Worm (Caenorhabditis elegans) whole organism, L1 larva: ENCODE results near the gene sulp-7.

ENCODE experiments used
- F16B12.6 ChIP-seq: fragments of 150-350 bp; optimal IDR thresholded peaks from 2 replicates; lab custom pipeline; 2014; ENCODE audit warnings: missing biosample characterization, missing genetic modification characterization
- Y116A8C.19 ChIP-seq: sonication (generic microtip); optimal IDR thresholded peaks from 2 replicates; lab custom pipeline; 2016; ENCODE audit warnings: missing compliant biosample characterization, missing genetic modification characterization, borderline replicate concordance
- aha-1 ChIP-seq: fragments of 150-350 bp; optimal IDR thresholded peaks from 2 replicates; lab custom pipeline; 2014; ENCODE audit warnings: missing biosample characterization, missing genetic modification characterization
- alr-1 ChIP-seq: fragments of 200-800 bp; sonication (Bioruptor generic); optimal IDR thresholded peaks from 2 replicates; lab custom pipeline; 2018; ENCODE audit warnings: borderline replicate concordance, mild to moderate bottlenecking, missing genetic modification characterization, missing compliant biosample characterization
- ama-1 ChIP-seq: fragments of 150-350 bp; optimal IDR thresholded peaks from 2 replicates; lab custom pipeline; 2014
- ceh-82 ChIP-seq, 3 experiments: fragments of 150-350 bp in 1 of 3; sonication (generic microtip) in 2 of 3; optimal IDR thresholded peaks; 2 replicates each; lab custom pipeline; 2014 to 2017; ENCODE audit warnings: missing biosample characterization in 3 of 3, missing genetic modification characterization in 3 of 3
- ceh-90 ChIP-seq: sonication (generic microtip); optimal IDR thresholded peaks from 2 replicates; lab custom pipeline; 2016; ENCODE audit warnings: missing genetic modification characterization, missing compliant biosample characterization
- ces-1 ChIP-seq: fragments of 150-350 bp; optimal IDR thresholded peaks from 2 replicates; lab custom pipeline; 2014; ENCODE audit warnings: missing biosample characterization, missing genetic modification reagents, missing genetic modification characterization
- dpl-1 ChIP-seq, 3 experiments: fragments of 150-350 bp in 2 of 3; sonication (generic microtip) in 1 of 3; optimal IDR thresholded peaks; 2 replicates each; lab custom pipeline; 2014 to 2017; ENCODE audit warnings: missing biosample characterization in 3 of 3, missing genetic modification characterization in 3 of 3, missing genetic modification reagents in 3 of 3
- dsc-1 ChIP-seq: sonication (generic microtip); optimal IDR thresholded peaks from 2 replicates; lab custom pipeline; 2016; ENCODE audit warnings: mild to moderate bottlenecking, missing genetic modification characterization, missing compliant biosample characterization
- egl-27 ChIP-seq, 2 experiments: fragments of 150-350 bp in 1 of 2; sonication (generic microtip); optimal IDR thresholded peaks; 3 replicates each; lab custom pipeline; 2017 to 2018; ENCODE audit warnings: missing biosample characterization in 2 of 2, missing genetic modification characterization in 2 of 2, missing genetic modification reagents in 2 of 2
- elt-2 ChIP-seq: sonication (generic microtip); optimal IDR thresholded peaks from 2 replicates; lab custom pipeline; 2016; ENCODE audit warnings: missing genetic modification characterization, mild to moderate bottlenecking, inconsistent platforms, missing compliant biosample characterization, missing genetic modification reagents
- elt-3 ChIP-seq, 6 experiments: fragments of 150-350 bp in 1 of 6; sonication (generic microtip); optimal IDR thresholded peaks; 2 replicates each; lab custom pipeline; 2017 to 2018; ENCODE audit warnings: missing biosample characterization in 6 of 6, missing genetic modification characterization in 6 of 6, inconsistent platforms in 1 of 6
- fkh-4 ChIP-seq: sonication (generic microtip); optimal IDR thresholded peaks from 2 replicates; lab custom pipeline; 2016; ENCODE audit warnings: missing compliant biosample characterization, missing genetic modification characterization, borderline replicate concordance
- fkh-8 ChIP-seq: sonication (generic microtip); optimal IDR thresholded peaks from 2 replicates; lab custom pipeline; 2016; ENCODE audit warnings: mild to moderate bottlenecking, missing genetic modification characterization, missing compliant biosample characterization
- fos-1 ChIP-seq: fragments of 150-350 bp; optimal IDR thresholded peaks from 2 replicates; lab custom pipeline; 2014; ENCODE audit warnings: missing biosample characterization, missing genetic modification characterization
- grh-1 ChIP-seq: fragments of 200-800 bp; sonication (Bioruptor generic); IDR thresholded peaks from 2 replicates; pipeline ENCODE4 v1.3.6; 2022; ENCODE audit warnings: missing genetic modification reagents, missing genetic modification characterization, missing compliant biosample characterization
- hlh-17 ChIP-seq: fragments of 200-800 bp; sonication (Bioruptor generic); optimal IDR thresholded peaks from 2 replicates; lab custom pipeline; 2018; ENCODE audit warnings: missing genetic modification characterization, mild to moderate bottlenecking, missing compliant biosample characterization, moderate library complexity, borderline replicate concordance
- isw-1 ChIP-seq: fragments of 200-800 bp; sonication (Bioruptor generic); IDR thresholded peaks from 2 replicates; pipeline ENCODE4 v1.3.6; 2022; ENCODE audit warnings: missing genetic modification characterization, missing compliant biosample characterization
- jun-1 ChIP-seq: fragments of 150-350 bp; optimal IDR thresholded peaks from 2 replicates; lab custom pipeline; 2014; ENCODE audit warnings: missing biosample characterization, missing genetic modification reagents, missing genetic modification characterization
- lin-13 ChIP-seq: fragments of 150-350 bp; optimal IDR thresholded peaks from 2 replicates; lab custom pipeline; 2014; ENCODE audit warnings: missing biosample characterization, missing genetic modification reagents, missing genetic modification characterization
- lin-15B ChIP-seq: fragments of 150-350 bp; sonication (generic microtip); optimal IDR thresholded peaks from 3 replicates; lab custom pipeline; 2014; ENCODE audit warnings: missing biosample characterization, missing genetic modification characterization
- lir-3 ChIP-seq: sonication (generic microtip); optimal IDR thresholded peaks from 2 replicates; lab custom pipeline; 2016; ENCODE audit warnings: mild to moderate bottlenecking, missing genetic modification characterization, moderate library complexity, missing compliant biosample characterization; ENCODE audit not compliant: poor library complexity
- mab-9 ChIP-seq: fragments of 200-800 bp; sonication (Bioruptor generic); IDR thresholded peaks from 2 replicates; pipeline ENCODE4 v1.3.6; 2022; ENCODE audit warnings: missing genetic modification reagents, missing genetic modification characterization, missing compliant biosample characterization
- mdl-1 ChIP-seq, 2 experiments: fragments of 150-350 bp; optimal IDR thresholded peaks; 2 replicates each; lab custom pipeline; 2014 to 2017; ENCODE audit warnings: missing biosample characterization in 2 of 2, missing genetic modification characterization in 2 of 2, inconsistent platforms in 1 of 2
- mef-2 ChIP-seq: fragments of 150-350 bp; optimal IDR thresholded peaks from 2 replicates; lab custom pipeline; 2014; ENCODE audit warnings: missing biosample characterization, missing genetic modification characterization
- mep-1 ChIP-seq: fragments of 150-350 bp; optimal IDR thresholded peaks from 2 replicates; lab custom pipeline; 2014; ENCODE audit warnings: missing biosample characterization, missing genetic modification characterization
- nhr-11 ChIP-seq: fragments of 150-350 bp; optimal IDR thresholded peaks from 2 replicates; lab custom pipeline; 2014; ENCODE audit warnings: missing biosample characterization, missing genetic modification characterization
- nhr-12 ChIP-seq: sonication (generic microtip); optimal IDR thresholded peaks from 2 replicates; lab custom pipeline; 2017; ENCODE audit warnings: missing biosample characterization, missing genetic modification characterization
- nhr-19 ChIP-seq: fragments of 200-800 bp; sonication (Bioruptor generic); conservative IDR thresholded peaks from 2 replicates; pipeline ENCODE4 v1.3.6; 2022; ENCODE audit warnings: missing genetic modification characterization, missing compliant biosample characterization
- nhr-71 ChIP-seq: sonication (generic microtip); optimal IDR thresholded peaks from 2 replicates; lab custom pipeline; 2016; ENCODE audit warnings: mild to moderate bottlenecking, missing genetic modification characterization, moderate library complexity, missing compliant biosample characterization
- nhr-76 ChIP-seq: sonication (generic microtip); optimal IDR thresholded peaks from 2 replicates; lab custom pipeline; 2017; ENCODE audit warnings: missing biosample characterization, missing genetic modification characterization
- nhr-85 ChIP-seq: sonication (generic microtip); peaks from one replicate; lab custom pipeline; 2016; ENCODE audit warnings: missing genetic modification characterization, inconsistent platforms, missing compliant biosample characterization
- pag-3 ChIP-seq: sonication (generic microtip); optimal IDR thresholded peaks from 2 replicates; lab custom pipeline; 2017; ENCODE audit warnings: missing genetic modification characterization, mild to moderate bottlenecking, missing compliant biosample characterization, antibody characterized with exemption, borderline replicate concordance; ENCODE audit not compliant: insufficient read depth
- pax-3 ChIP-seq: fragments of 200-800 bp; sonication (Bioruptor generic); optimal IDR thresholded peaks from 2 replicates; lab custom pipeline; 2018; ENCODE audit warnings: mild to moderate bottlenecking, missing genetic modification characterization, moderate library complexity, missing compliant biosample characterization
- pqm-1 ChIP-seq: sonication (generic microtip); optimal IDR thresholded peaks from 3 replicates; lab custom pipeline; 2017; ENCODE audit warnings: missing biosample characterization, missing genetic modification characterization
- skn-1 ChIP-seq: fragments of 150-350 bp; optimal IDR thresholded peaks from 2 replicates; lab custom pipeline; 2014; ENCODE audit warnings: missing biosample characterization, missing genetic modification characterization
- snu-23 ChIP-seq: sonication (generic microtip); optimal IDR thresholded peaks from 2 replicates; lab custom pipeline; 2016; ENCODE audit warnings: missing genetic modification characterization, missing compliant biosample characterization
- sox-4 ChIP-seq: sonication (generic microtip); optimal IDR thresholded peaks from 2 replicates; lab custom pipeline; 2016; ENCODE audit warnings: missing genetic modification characterization, missing compliant biosample characterization
- tlp-1 ChIP-seq: fragments of 150-350 bp; optimal IDR thresholded peaks from 2 replicates; lab custom pipeline; 2014; ENCODE audit warnings: missing biosample characterization, missing genetic modification characterization
- unc-130 ChIP-seq: fragments of 150-350 bp; optimal IDR thresholded peaks from 2 replicates; lab custom pipeline; 2017; ENCODE audit warnings: missing biosample characterization, missing genetic modification characterization, inconsistent platforms
- unc-86 ChIP-seq: sonication (generic microtip); optimal IDR thresholded peaks from 2 replicates; lab custom pipeline; 2016; ENCODE audit warnings: missing genetic modification characterization, missing compliant biosample characterization
- unc-98 ChIP-seq: fragments of 200-800 bp; sonication (Bioruptor generic); IDR thresholded peaks from 2 replicates; pipeline ENCODE4 v1.3.6; 2022; ENCODE audit warnings: missing genetic modification characterization, missing compliant biosample characterization
- vab-15 ChIP-seq: sonication (generic microtip); optimal IDR thresholded peaks from 2 replicates; lab custom pipeline; 2017; ENCODE audit warnings: missing genotype, mild to moderate bottlenecking, missing genetic modification characterization, missing compliant biosample characterization
- xbp-1 ChIP-seq: sonication (generic microtip); optimal IDR thresholded peaks from 2 replicates; lab custom pipeline; 2016; ENCODE audit warnings: missing genetic modification characterization, missing compliant biosample characterization
- zip-4 ChIP-seq: fragments of 200-800 bp; sonication (Bioruptor generic); optimal IDR thresholded peaks from 2 replicates; lab custom pipeline; 2018; ENCODE audit warnings: mild to moderate bottlenecking, missing genetic modification characterization, moderate library complexity, missing compliant biosample characterization

Gene sulp-7

ce11 chrX:11095480-11095879 is 15.0 kb downstream of the sulp-7 start (continued):
- TF ChIP-seq fos-1 (peak; percentile 31), nhr-71 (tag; lab: Kevin White, UChicago) (peak; percentile 72), fkh-4 (no peak), mab-9 (GFP tag; lab: Robert Waterston, UW) (no peak; the same call in 1 of the 2 replicates), pag-3 (tag; lab: Kevin White, UChicago) (no peak), hlh-17 (GFP tag; lab: Kevin White, UChicago) (no peak), unc-130 (tag; lab: Kevin White, UChicago) (peak; percentile 11), zip-4 (no peak), skn-1 (tag; lab: Kevin White, UChicago) (peak; percentile 52), mep-1 (peak; percentile 55), isw-1 (GFP tag; lab: Robert Waterston, UW) (peak; percentile 42; the same call in 1 of the 2 replicates), jun-1 (peak; percentile 68), ceh-90 (tag; lab: Kevin White, UChicago) (no peak), unc-86 (tag; lab: Kevin White, UChicago) (peak; percentile 36), tlp-1 (tag; lab: Kevin White, UChicago) (no peak), grh-1 (peak; percentile 47; the same call in 1 of the 2 replicates), xbp-1 (tag; lab: Kevin White, UChicago) (peak; percentile 54), F16B12.6 (tag; lab: Kevin White, UChicago) (no peak), mdl-1 (tag; optimal IDR thresholded peaks at IDR 0.05; lab: Kevin White, UChicago) (peak in 1 of 2 experiments; percentile 38), mef-2 (tag; lab: Kevin White, UChicago) (no peak), nhr-85 (tag; lab: Kevin White, UChicago) (peak; percentile 80), nhr-76 (tag; lab: Kevin White, UChicago) (no peak), nhr-19 (GFP tag; lab: Robert Waterston, UW) (peak; percentile 72), ama-1 (lab: Kevin White, UChicago) (no peak), dpl-1 (GFP tag; optimal IDR thresholded peaks at IDR 0.05; lab: Kevin White, UChicago) (no peak), ceh-82 (tag; optimal IDR thresholded peaks at IDR 0.05; lab: Kevin White, UChicago) (peak; percentile 56 to 78 (median 62)), alr-1 (tag; lab: Kevin White, UChicago) (no peak), elt-3 (tag; optimal IDR thresholded peaks at IDR 0.05; lab: Kevin White, UChicago) (peak in 1 of 6 experiments; percentile 49), vab-15 (tag; lab: Kevin White, UChicago) (no peak), snu-23 (GFP tag; lab: Kevin White, UChicago) (peak; percentile 83), sox-4 (peak; percentile 61), Y116A8C.19 (no peak), egl-27 (tag; optimal IDR thresholded peaks at IDR 0.05; lab: Kevin White, UChicago) (peak in 1 of 2 experiments; percentile 40), nhr-12 (tag; lab: Kevin White, UChicago) (no peak), unc-98 (GFP tag; lab: Robert Waterston, UW) (no peak), lin-13 (no peak), dsc-1 (tag; lab: Kevin White, UChicago) (peak; percentile 83), ces-1 (GFP tag; lab: Kevin White, UChicago) (no peak), elt-2 (tag; lab: Kevin White, UChicago) (no peak), lin-15B (tag; lab: Kevin White, UChicago) (no peak), fkh-8 (tag; lab: Kevin White, UChicago) (peak; percentile 63), nhr-11 (tag; lab: Kevin White, UChicago) (no peak), lir-3 (tag; lab: Kevin White, UChicago) (no peak), pqm-1 (no peak), aha-1 (tag; lab: Kevin White, UChicago) (no peak), pax-3 (peak; percentile 43)
